Worm (Caenorhabditis elegans) whole organism, midembryonic: ENCODE measurements around the gene irld-51.

Source experiments
- cog-1 ChIP-seq: sonication (generic microtip); optimal IDR thresholded peaks from 2 replicates; lab custom pipeline; 2016; ENCODE audit warnings: missing genetic modification characterization, missing compliant biosample characterization
- klf-2 ChIP-seq: fragments of 200-800 bp; sonication (Bioruptor generic); conservative IDR thresholded peaks from 2 replicates; pipeline ENCODE4 v1.3.6; 2022; ENCODE audit warnings: missing genetic modification reagents, missing genetic modification characterization, missing compliant biosample characterization
- ref-1 ChIP-seq: fragments of 200-800 bp; sonication (Bioruptor generic); conservative IDR thresholded peaks from 2 replicates; pipeline ENCODE4 v1.3.6; 2022; ENCODE audit warnings: missing genetic modification reagents, missing genetic modification characterization, missing compliant biosample characterization

- TF ChIP-seq klf-2 (GFP tag; lab: Robert Waterston, UW) (no peak), cog-1 (no peak), ref-1 (GFP tag; lab: Robert Waterston, UW) (no peak)
Observed at ce11 chrII:2927533-2927932, 25.0 kb downstream of the irld-51 start, which contains the start of the genes ZK355.3 and ZK355.8.
